Fruit fly (Drosophila melanogaster) whole organism, embryonic: ENCODE measurements around the gene CG11396.

Experiments
- Bdp1 ChIP-seq: fragments of 200-800 bp; sonication (Bioruptor generic); optimal IDR thresholded peaks from 3 replicates; lab custom pipeline; 2016; ENCODE audit warnings: missing biosample characterization, missing genetic modification characterization
- CG10543 ChIP-seq: fragments of 200-800 bp; sonication (Bioruptor generic); optimal IDR thresholded peaks from 3 replicates; lab custom pipeline; 2017; ENCODE audit warnings: missing biosample characterization, mild to moderate bottlenecking, missing genetic modification characterization, moderate library complexity
- CG11247 ChIP-seq: fragments of 200-800 bp; sonication (Bioruptor generic); IDR thresholded peaks from 2 replicates; pipeline ENCODE4 v1.3.6; 2022; ENCODE audit warnings: missing biosample characterization, missing genetic modification characterization
- CG12104 ChIP-seq: fragments of 200-800 bp; sonication (Bioruptor generic); optimal IDR thresholded peaks from 3 replicates; lab custom pipeline; 2016; ENCODE audit warnings: missing biosample characterization, missing genetic modification characterization
- CG12155 ChIP-seq: fragments of 200-800 bp; sonication (Bioruptor generic); optimal IDR thresholded peaks from 3 replicates; lab custom pipeline; 2016; ENCODE audit warnings: missing biosample characterization, missing genetic modification characterization
- CG14441 ChIP-seq: fragments of 200-800 bp; sonication (Bioruptor generic); IDR thresholded peaks from 2 replicates; pipeline ENCODE4 v1.3.6; 2022; ENCODE audit warnings: missing biosample characterization, missing genetic modification characterization
- CG1603 ChIP-seq: fragments of 200-800 bp; sonication (Bioruptor generic); optimal IDR thresholded peaks from 2 replicates; lab custom pipeline; 2019; ENCODE audit warnings: missing biosample characterization, mild to moderate bottlenecking, missing genetic modification characterization, moderate library complexity
- CG17612 ChIP-seq: fragments of 200-800 bp; sonication (Bioruptor generic); IDR thresholded peaks from 2 replicates; pipeline ENCODE4 v1.3.6; 2022; ENCODE audit warnings: missing biosample characterization, missing genetic modification characterization
- CG17802 ChIP-seq: fragments of 200-800 bp; sonication (Bioruptor generic); optimal IDR thresholded peaks from 2 replicates; lab custom pipeline; 2018; ENCODE audit warnings: missing biosample characterization, mild to moderate bottlenecking, missing genetic modification characterization, moderate library complexity
- CG2129 ChIP-seq: fragments of 200-800 bp; sonication (Bioruptor generic); IDR thresholded peaks from 2 replicates; pipeline ENCODE4 v1.3.6; 2022; ENCODE audit warnings: missing biosample characterization, missing genetic modification characterization; ENCODE audit not compliant: partially characterized antibody
- CG30403 ChIP-seq: fragments of 200-800 bp; sonication (Bioruptor generic); optimal IDR thresholded peaks from 3 replicates; lab custom pipeline; 2016; ENCODE audit warnings: missing biosample characterization, missing genetic modification characterization
- CG31224 ChIP-seq: fragments of 200-800 bp; sonication (Bioruptor generic); IDR thresholded peaks from 2 replicates; pipeline ENCODE4 v1.3.6; 2022; ENCODE audit warnings: missing biosample characterization, missing genetic modification characterization
- CG31441 ChIP-seq: fragments of 200-800 bp; sonication (Bioruptor generic); IDR thresholded peaks from 2 replicates; pipeline ENCODE4 v1.3.6; 2022; ENCODE audit warnings: missing biosample characterization, missing genetic modification characterization
- CG33557 ChIP-seq: fragments of 200-800 bp; sonication (Bioruptor generic); optimal IDR thresholded peaks from 2 replicates; lab custom pipeline; 2019; ENCODE audit warnings: missing biosample characterization, mild to moderate bottlenecking, missing genetic modification characterization, moderate library complexity
- CG42726 ChIP-seq: fragments of 200-800 bp; sonication (Bioruptor generic); IDR thresholded peaks from 2 replicates; pipeline ENCODE4 v1.3.6; 2022; ENCODE audit warnings: missing biosample characterization, missing genetic modification characterization; ENCODE audit not compliant: partially characterized antibody
- CG4360 ChIP-seq: fragments of 200-800 bp; sonication (Bioruptor generic); IDR thresholded peaks from 2 replicates; pipeline ENCODE4 v1.3.6; 2022; ENCODE audit warnings: missing biosample characterization, missing genetic modification characterization
- CG4424 ChIP-seq: fragments of 200-800 bp; sonication (Bioruptor generic); optimal IDR thresholded peaks from 3 replicates; lab custom pipeline; 2016; ENCODE audit warnings: missing biosample characterization, missing genetic modification characterization
- CG4617 ChIP-seq: fragments of 200-800 bp; sonication (Bioruptor generic); optimal IDR thresholded peaks from 3 replicates; lab custom pipeline; 2016; ENCODE audit warnings: missing biosample characterization, missing genetic modification characterization, borderline replicate concordance
- CG6683 ChIP-seq: fragments of 200-800 bp; sonication (Bioruptor generic); optimal IDR thresholded peaks from 2 replicates; lab custom pipeline; 2017; ENCODE audit warnings: missing biosample characterization, mild to moderate bottlenecking, missing genetic modification characterization, missing genetic modification reagents
- CG8478 ChIP-seq: fragments of >200 bp; optimal IDR thresholded peaks from 2 replicates; lab custom pipeline; 2018
- CG9215 ChIP-seq: fragments of 200-800 bp; sonication (Bioruptor generic); IDR thresholded peaks from 2 replicates; pipeline ENCODE4 v1.3.6; 2022; ENCODE audit warnings: missing biosample characterization, missing genetic modification characterization
- CG9609 ChIP-seq: fragments of 200-800 bp; sonication (Bioruptor generic); optimal IDR thresholded peaks from 3 replicates; lab custom pipeline; 2016; ENCODE audit warnings: missing biosample characterization, missing genetic modification characterization
- Camta ChIP-seq: fragments of 200-800 bp; sonication (Bioruptor generic); optimal IDR thresholded peaks from 2 replicates; lab custom pipeline; 2016; ENCODE audit warnings: missing biosample characterization, missing genetic modification characterization
- HmgZ ChIP-seq: fragments of 200-800 bp; sonication (Bioruptor generic); optimal IDR thresholded peaks from 2 replicates; lab custom pipeline; 2018; ENCODE audit warnings: missing biosample characterization, mild to moderate bottlenecking, missing genetic modification characterization
- Hr3 ChIP-seq: fragments of 200-800 bp; sonication (Bioruptor generic); optimal IDR thresholded peaks from 3 replicates; lab custom pipeline; 2016; ENCODE audit warnings: missing biosample characterization, missing genetic modification characterization
- Hr51 ChIP-seq, 2 experiments: fragments of 200-800 bp; sonication (Bioruptor generic); optimal IDR thresholded peaks; 2 replicates in 1 of 2; 3 replicates in 1 of 2; lab custom pipeline; 2016 to 2018; ENCODE audit warnings: missing biosample characterization in 2 of 2, missing genetic modification characterization in 2 of 2, mild to moderate bottlenecking in 1 of 2, moderate library complexity in 1 of 2
- Kr ChIP-seq: fragments of 200-800 bp; sonication (Bioruptor generic); optimal IDR thresholded peaks from 2 replicates; lab custom pipeline; 2017; ENCODE audit warnings: missing biosample characterization, mild to moderate bottlenecking, missing genetic modification characterization
- NK7.1 ChIP-seq: fragments of 200-800 bp; sonication (Bioruptor generic); optimal IDR thresholded peaks from 3 replicates; lab custom pipeline; 2016; ENCODE audit warnings: missing biosample characterization, missing genetic modification characterization
- Oli ChIP-seq: fragments of 200-800 bp; sonication (Bioruptor generic); optimal IDR thresholded peaks from 2 replicates; lab custom pipeline; 2018; ENCODE audit warnings: missing biosample characterization, mild to moderate bottlenecking, missing genetic modification characterization, moderate library complexity
- Trl ChIP-seq, 3 experiments: fragments of >200 bp in 2 of 3; fragments of 200-800 bp in 1 of 3; sonication (Bioruptor generic) in 1 of 3; optimal IDR thresholded peaks; 2 replicates in 1 of 3; 3 replicates in 2 of 3; lab custom pipeline; 2016 to 2017; ENCODE audit warnings: missing biosample characterization in 1 of 3, missing genetic modification characterization in 1 of 3
- Usf ChIP-seq: fragments of 200-800 bp; sonication (Bioruptor generic); optimal IDR thresholded peaks from 2 replicates; lab custom pipeline; 2017; ENCODE audit warnings: missing genotype, missing biosample characterization, missing genetic modification characterization
- Vsx1 ChIP-seq: fragments of 200-800 bp; sonication (Bioruptor generic); optimal IDR thresholded peaks from 2 replicates; lab custom pipeline; 2017; ENCODE audit warnings: missing biosample characterization, mild to moderate bottlenecking, missing genetic modification characterization, missing genetic modification reagents
- ara ChIP-seq: fragments of 200-800 bp; sonication (Bioruptor generic); IDR thresholded peaks from 2 replicates; pipeline ENCODE4 v1.3.6; 2022; ENCODE audit warnings: missing biosample characterization, missing genetic modification characterization
- chn ChIP-seq: fragments of 200-800 bp; sonication (Bioruptor generic); optimal IDR thresholded peaks from 2 replicates; lab custom pipeline; 2016; ENCODE audit warnings: missing biosample characterization, missing genetic modification characterization
- crp ChIP-seq, 2 experiments: fragments of 200-800 bp; sonication (Bioruptor generic); optimal IDR thresholded peaks; 2 replicates in 1 of 2; 3 replicates in 1 of 2; lab custom pipeline; 2017; ENCODE audit warnings: missing biosample characterization in 2 of 2, missing genetic modification characterization in 2 of 2, mild to moderate bottlenecking in 1 of 2, moderate library complexity in 1 of 2
- dati ChIP-seq: fragments of 200-800 bp; sonication (Bioruptor generic); IDR thresholded peaks from 2 replicates; pipeline ENCODE4 v1.3.6; 2022; ENCODE audit warnings: missing biosample characterization, missing genetic modification characterization
- fd102C ChIP-seq: fragments of 200-800 bp; sonication (Bioruptor generic); optimal IDR thresholded peaks from 2 replicates; lab custom pipeline; 2018; ENCODE audit warnings: missing biosample characterization, mild to moderate bottlenecking, missing genetic modification characterization, moderate library complexity
- fd96Cb ChIP-seq: fragments of 200-800 bp; sonication (Bioruptor generic); optimal IDR thresholded peaks from 2 replicates; lab custom pipeline; 2018; ENCODE audit warnings: missing biosample characterization, mild to moderate bottlenecking, missing genetic modification characterization, moderate library complexity
- gce ChIP-seq: fragments of 200-800 bp; sonication (Bioruptor generic); IDR thresholded peaks from 3 replicates; pipeline ENCODE4 v1.3.6; 2022; ENCODE audit warnings: missing biosample characterization, missing genetic modification characterization
- hkb ChIP-seq, 2 experiments: fragments of 200-800 bp in 1 of 2; fragments of >200 bp in 1 of 2; sonication (Bioruptor generic) in 1 of 2; IDR thresholded peaks in 1 of 2; optimal IDR thresholded peaks in 1 of 2; 2 replicates each; pipeline versions ENCODE4 v1.3.6 to Lab custom; 2017 to 2022; ENCODE audit warnings: missing biosample characterization in 1 of 2, missing genetic modification characterization in 1 of 2
- ind ChIP-seq: fragments of 200-800 bp; sonication (Bioruptor generic); optimal IDR thresholded peaks from 3 replicates; lab custom pipeline; 2016; ENCODE audit warnings: missing biosample characterization, missing genetic modification characterization
- jing ChIP-seq: fragments of 200-800 bp; sonication (Bioruptor generic); optimal IDR thresholded peaks from 2 replicates; lab custom pipeline; 2018; ENCODE audit warnings: missing biosample characterization, mild to moderate bottlenecking, missing genetic modification characterization
- kni ChIP-seq: fragments of 200-800 bp; sonication (Bioruptor generic); optimal IDR thresholded peaks from 3 replicates; lab custom pipeline; 2017; ENCODE audit warnings: mild to moderate bottlenecking, missing biosample characterization, missing genetic modification reagents, missing genetic modification characterization
- lola ChIP-seq, 3 experiments: fragments of >200 bp in 2 of 3; fragments of 200-800 bp in 1 of 3; sonication (Bioruptor generic) in 1 of 3; optimal IDR thresholded peaks; 2 replicates each; lab custom pipeline; 2017 to 2019; ENCODE audit warnings: missing biosample characterization in 3 of 3, missing genetic modification characterization in 3 of 3, mild to moderate bottlenecking in 1 of 3, moderate library complexity in 1 of 3
- otp ChIP-seq: fragments of 200-800 bp; sonication (Bioruptor generic); IDR thresholded peaks from 3 replicates; pipeline ENCODE4, ENCODE4 v1.3.6; 2022; ENCODE audit warnings: missing biosample characterization, missing genetic modification characterization
- sisA ChIP-seq: fragments of 200-800 bp; sonication (Bioruptor generic); IDR thresholded peaks from 2 replicates; pipeline ENCODE4 v1.3.6; 2022; ENCODE audit warnings: missing biosample characterization, missing genetic modification characterization
- tna ChIP-seq: fragments of 200-800 bp; sonication (Bioruptor generic); IDR thresholded peaks from 2 replicates; pipeline ENCODE4 v1.3.6; 2022; ENCODE audit warnings: missing biosample characterization, missing genetic modification characterization; ENCODE audit not compliant: partially characterized antibody

Gene CG11396

DNA sequence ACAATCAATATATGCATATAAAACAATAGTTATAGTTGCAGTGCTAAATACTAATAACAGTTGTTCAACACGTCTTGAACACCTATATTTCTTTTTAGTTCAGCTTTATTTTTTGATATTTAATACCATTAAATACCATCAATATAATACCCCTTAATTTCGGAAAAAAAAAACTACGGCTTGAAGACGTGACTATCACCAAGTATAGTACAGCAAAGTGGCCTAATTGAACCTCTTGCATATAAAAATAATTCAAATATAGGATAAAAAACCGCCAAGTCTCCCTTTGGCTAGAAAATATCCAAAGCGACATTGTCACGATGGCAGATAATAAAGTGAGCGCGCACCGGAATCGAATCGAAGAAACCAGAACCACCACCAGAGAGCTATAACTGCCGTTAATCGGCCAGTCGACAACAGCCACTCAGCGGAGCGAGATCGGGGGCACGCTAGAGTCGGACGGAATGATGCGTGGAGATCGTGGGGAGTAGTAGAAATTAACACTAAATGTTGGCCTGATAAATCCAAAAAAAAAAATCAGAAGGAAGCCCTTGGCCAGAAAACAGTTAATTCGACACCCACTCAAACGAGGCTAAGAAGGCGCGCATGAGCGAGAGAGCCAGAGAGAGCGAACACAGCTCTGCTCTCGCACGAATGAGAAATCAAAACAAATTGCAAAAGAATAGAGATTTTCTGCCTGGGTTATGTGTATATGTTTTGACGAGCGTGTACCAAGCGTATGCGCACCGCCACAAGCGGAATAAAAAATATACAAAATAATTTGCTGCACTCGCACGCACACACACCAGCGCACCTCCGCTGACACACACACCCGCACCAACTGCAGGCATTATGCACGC is 2.9 kb downstream of the CG11396 start (continued):
- TF ChIP-seq kni (GFP tag; lab: Kevin White, UChicago) (peak; percentile 89), CG30403 (GFP tag; lab: Kevin White, UChicago) (peak; percentile 51), Usf (GFP tag; lab: Kevin White, UChicago) (no peak), lola (GFP tag; optimal IDR thresholded peaks at IDR 0.05; lab: Kevin White, UChicago) (peak in 1 of 3 experiments; percentile 57), ara (no peak; the same call in 1 of the 2 replicates), CG42726 (GFP tag; lab: Robert Waterston, UW) (peak; percentile 53; the same call in 1 of the 2 replicates), Trl (optimal IDR thresholded peaks at IDR 0.05; lab: Kevin White, UChicago) (peak; percentile 91 to 98), Trl (GFP tag; optimal IDR thresholded peaks at IDR 0.05; lab: Kevin White, UChicago) (peak; percentile 77), CG8478 (lab: Kevin White, UChicago) (no peak), jing (GFP tag; lab: Kevin White, UChicago) (no peak), CG33557 (GFP tag; lab: Kevin White, UChicago) (peak; percentile 41), Hr3 (GFP tag; lab: Kevin White, UChicago) (peak; percentile 37), ind (GFP tag; lab: Kevin White, UChicago) (no peak), CG1603 (no peak), Bdp1 (GFP tag; lab: Kevin White, UChicago) (no peak), Oli (tag; lab: Kevin White, UChicago) (peak; percentile 59), CG10543 (peak; percentile 59), CG9215 (GFP tag; lab: Robert Waterston, UW) (no peak), Hr51 (GFP tag; optimal IDR thresholded peaks at IDR 0.05; lab: Kevin White, UChicago) (peak; percentile 50 to 58), HmgZ (peak; percentile 48), CG17802 (tag; lab: Kevin White, UChicago) (no peak), NK7.1 (GFP tag; lab: Kevin White, UChicago) (peak; percentile 37), Vsx1 (peak; percentile 13), fd96Cb (no peak), CG2129 (GFP tag; lab: Robert Waterston, UW) (no peak), CG6683 (GFP tag; lab: Kevin White, UChicago) (no peak), CG4617 (GFP tag; lab: Kevin White, UChicago) (no peak), otp (GFP tag; lab: Robert Waterston, UW) (peak; percentile 53; the same call in 1 of the 3 replicates), dati (GFP tag; lab: Robert Waterston, UW) (no peak), CG12104 (GFP tag; lab: Kevin White, UChicago) (peak; percentile 41), Camta (no peak), CG31441 (GFP tag; lab: Robert Waterston, UW) (peak; percentile 33; the same call in 1 of the 2 replicates), gce (GFP tag; lab: Robert Waterston, UW) (no peak), CG4424 (GFP tag; lab: Kevin White, UChicago) (peak; percentile 16), CG14441 (no peak), CG9609 (GFP tag; lab: Kevin White, UChicago) (no peak), CG11247 (0 out of 2 replicates have a peak, but pooled peaks have one; percentile 15), sisA (GFP tag; lab: Robert Waterston, UW) (no peak), CG12155 (GFP tag; lab: Kevin White, UChicago) (peak; percentile 21), chn (GFP tag; lab: Kevin White, UChicago) (no peak), CG31224 (GFP tag; lab: Robert Waterston, UW) (no peak), Kr (GFP tag; lab: Kevin White, UChicago) (no peak), tna (GFP tag; lab: Robert Waterston, UW) (no peak), CG4360 (GFP tag; lab: Robert Waterston, UW) (peak; percentile 37; the same call in 1 of the 2 replicates), fd102C (GFP tag; lab: Kevin White, UChicago) (peak; percentile 7), CG17612 (GFP tag; lab: Robert Waterston, UW) (no peak), hkb (optimal IDR thresholded peaks at IDR 0.05; lab: Kevin White, UChicago) (no peak), hkb (GFP tag; IDR thresholded peaks at IDR 0.05; lab: Robert Waterston, UW) (peak; percentile 48; the same call in 1 of the 2 replicates), crp (GFP tag; optimal IDR thresholded peaks at IDR 0.05; lab: Kevin White, UChicago) (no peak)
